Fruit fly (Drosophila melanogaster): ENCODE results near the gene CG14693.

CG14693 gene

dm6 chr3R:10852232-10852774 is 37.5 kb upstream of the CG14693 start, which contains the start of gene CG4565 (continued):
- TF ChIP-seq CG13624 (GFP tag; optimal IDR thresholded peaks at IDR 0.05): no peak
- TF ChIP-seq CG6683 (GFP tag; optimal IDR thresholded peaks at IDR 0.05): no peak
- TF ChIP-seq mld (GFP tag; IDR thresholded peaks at IDR 0.05; ENCODE audit: partially characterized antibody): 0 out of 3 replicates have a peak, but pooled peaks have one; percentile 21
- no peak for TF ChIP-seq ara (GFP tag; IDR thresholded peaks at IDR 0.05)
- TF ChIP-seq Dref (GFP tag; IDR thresholded peaks at IDR 0.05): no peak; the same call in 1 of the 2 replicates
- no peak for TF ChIP-seq Sox100B (GFP tag; optimal IDR thresholded peaks at IDR 0.05)
- no peak for TF ChIP-seq CG2875 (GFP tag; optimal IDR thresholded peaks at IDR 0.05)
- no peak for TF ChIP-seq ro (GFP tag; IDR thresholded peaks at IDR 0.05)
- TF ChIP-seq amos (GFP tag; IDR thresholded peaks at IDR 0.05; ENCODE audit: partially characterized antibody): no peak
- TF ChIP-seq Dad (GFP tag; optimal IDR thresholded peaks at IDR 0.05): no peak
- TF ChIP-seq CG6689 (GFP tag; IDR thresholded peaks at IDR 0.05): no peak
- TF ChIP-seq Ravus (GFP tag; IDR thresholded peaks at IDR 0.05): no peak
- no peak for TF ChIP-seq CG12299 (tag; optimal IDR thresholded peaks at IDR 0.05)
- TF ChIP-seq CG9797 (GFP tag; optimal IDR thresholded peaks at IDR 0.05): peak; percentile 34
- TF ChIP-seq D19A (tag; optimal IDR thresholded peaks at IDR 0.05): no peak
- no peak for TF ChIP-seq CG14050 (GFP tag; IDR thresholded peaks at IDR 0.05)
- no peak for TF ChIP-seq ssp (GFP tag; IDR thresholded peaks at IDR 0.05)
- TF ChIP-seq lov (optimal IDR thresholded peaks at IDR 0.05): no peak
- no peak for TF ChIP-seq lov (GFP tag; IDR thresholded peaks at IDR 0.05)
- no peak for TF ChIP-seq CG8765 (GFP tag; IDR thresholded peaks at IDR 0.05)
- TF ChIP-seq al (GFP tag; IDR thresholded peaks at IDR 0.05): no peak
- TF ChIP-seq Opbp (GFP tag; IDR thresholded peaks at IDR 0.05; ENCODE audit: partially characterized antibody): peak; percentile 63; the same call in 2 of the 3 replicates
- TF ChIP-seq Hsf (GFP tag; optimal IDR thresholded peaks at IDR 0.05): no peak
- no peak for TF ChIP-seq CG2678 (tag; optimal IDR thresholded peaks at IDR 0.05)
- TF ChIP-seq CG32532 (GFP tag; IDR thresholded peaks at IDR 0.05): no peak
- no peak for TF ChIP-seq sqz (GFP tag; optimal IDR thresholded peaks at IDR 0.05)
- TF ChIP-seq Med (GFP tag): peak; percentile 74
- no peak for TF ChIP-seq CG2120 (GFP tag; optimal IDR thresholded peaks at IDR 0.05)
- no peak for TF ChIP-seq CG5953 (GFP tag; IDR thresholded peaks at IDR 0.05)
- TF ChIP-seq nau (GFP tag; optimal IDR thresholded peaks at IDR 0.05): no peak
- TF ChIP-seq CG8924 (tag; optimal IDR thresholded peaks at IDR 0.05): no peak
- no peak for TF ChIP-seq CG15601 (tag; optimal IDR thresholded peaks at IDR 0.05)
- no peak for TF ChIP-seq Meics (GFP tag; optimal IDR thresholded peaks at IDR 0.05)
- TF ChIP-seq so (GFP tag; IDR thresholded peaks at IDR 0.05): no peak
- no peak for TF ChIP-seq Abd-B (GFP tag; optimal IDR thresholded peaks at IDR 0.05)
- no peak for TF ChIP-seq CG15011 (GFP tag; optimal IDR thresholded peaks at IDR 0.05)
- TF ChIP-seq twi (tag; optimal IDR thresholded peaks at IDR 0.05): no peak
- no peak for TF ChIP-seq fu2 (GFP tag; optimal IDR thresholded peaks at IDR 0.05)
- no peak for TF ChIP-seq HmgZ (tag; optimal IDR thresholded peaks at IDR 0.05)
- TF ChIP-seq CG17385 (GFP tag; optimal IDR thresholded peaks at IDR 0.05): no peak
- no peak for TF ChIP-seq CG8944 (GFP tag; optimal IDR thresholded peaks at IDR 0.05)
- TF ChIP-seq psq (GFP tag; optimal IDR thresholded peaks at IDR 0.05): no peak
- no peak for TF ChIP-seq CG1602 (GFP tag; optimal IDR thresholded peaks at IDR 0.05)
- TF ChIP-seq CG7786 (GFP tag; optimal IDR thresholded peaks at IDR 0.05): no peak
- no peak for TF ChIP-seq CG13775 (GFP tag; optimal IDR thresholded peaks at IDR 0.05)
- TF ChIP-seq bowl (GFP tag; IDR thresholded peaks at IDR 0.05): no peak
- no peak for TF ChIP-seq C15 (GFP tag; IDR thresholded peaks at IDR 0.05)
- no peak for TF ChIP-seq dati (GFP tag; IDR thresholded peaks at IDR 0.05)
- no peak for TF ChIP-seq vfl (GFP tag; optimal IDR thresholded peaks at IDR 0.05)
